Worm (Caenorhabditis elegans) whole organism, midembryonic: ENCODE measurements around the gene irld-33.

Experiments
- flt-1 ChIP-seq: fragments of 200-800 bp; sonication (Bioruptor generic); IDR thresholded peaks from 2 replicates; pipeline ENCODE4 v1.3.6; 2022; ENCODE audit warnings: missing genetic modification characterization, missing compliant biosample characterization
- klf-2 ChIP-seq: fragments of 200-800 bp; sonication (Bioruptor generic); conservative IDR thresholded peaks from 2 replicates; pipeline ENCODE4 v1.3.6; 2022; ENCODE audit warnings: missing genetic modification reagents, missing genetic modification characterization, missing compliant biosample characterization
- ztf-29 ChIP-seq: fragments of 200-800 bp; sonication (Bioruptor generic); IDR thresholded peaks from 2 replicates; pipeline ENCODE4 v1.3.6; 2022; ENCODE audit warnings: missing genetic modification reagents, missing genetic modification characterization, missing compliant biosample characterization

DNA sequence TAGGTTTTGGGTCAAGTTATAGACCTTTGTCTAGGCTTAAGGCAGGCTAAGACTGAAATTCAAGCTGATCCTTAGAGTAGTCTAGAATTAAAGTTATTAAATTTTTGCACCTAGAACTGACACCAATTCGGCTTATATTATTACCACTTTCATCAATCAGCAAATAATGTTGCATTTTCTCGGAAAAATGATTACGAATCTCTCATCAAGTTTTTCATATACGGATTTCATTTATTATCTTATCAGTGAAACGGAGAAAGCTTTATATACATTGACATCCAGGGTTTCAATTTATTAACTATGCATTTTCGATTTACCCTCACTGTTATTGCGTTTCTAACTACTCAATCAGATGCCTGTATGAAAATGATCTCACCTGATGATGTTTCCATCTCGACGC is 2.4 kb downstream of the irld-33 start, which contains the start of gene K07G6.1:
- no peak for TF ChIP-seq ztf-29 (GFP tag; lab: Robert Waterston, UW)
- no peak for TF ChIP-seq klf-2 (GFP tag; lab: Robert Waterston, UW)
- no peak for TF ChIP-seq flt-1 (GFP tag; lab: Robert Waterston, UW)
